Worm (Caenorhabditis elegans): ENCODE data around the gene C38H2.3.

C38H2.3 gene

ce11 chrIII:10336109-10336508, 50.3 kb downstream of the C38H2.3 start:
- TF ChIP-seq zag-1 (tag; optimal IDR thresholded peaks at IDR 0.05), result no peak
- TF ChIP-seq ceh-16 (tag; optimal IDR thresholded peaks at IDR 0.05), result no peak
- no peak for TF ChIP-seq elt-1 (tag; optimal IDR thresholded peaks at IDR 0.05)
- TF ChIP-seq ama-1 (optimal IDR thresholded peaks at IDR 0.05), result no peak
- TF ChIP-seq fos-1 (tag; optimal IDR thresholded peaks at IDR 0.05), result no peak
- no peak for TF ChIP-seq tbx-2 (tag; optimal IDR thresholded peaks at IDR 0.05)
- TF ChIP-seq lin-39 (tag; optimal IDR thresholded peaks at IDR 0.05), result no peak
- TF ChIP-seq jun-1 (tag; optimal IDR thresholded peaks at IDR 0.05), result no peak
- no peak for TF ChIP-seq elt-3 (tag; optimal IDR thresholded peaks at IDR 0.05)
- no peak for TF ChIP-seq R02D3.7 (tag; optimal IDR thresholded peaks at IDR 0.05)
- TF ChIP-seq nfya-1 (tag; optimal IDR thresholded peaks at IDR 0.05; ENCODE audit: insufficient read depth), result no peak
- no peak for TF ChIP-seq skn-1 (tag; optimal IDR thresholded peaks at IDR 0.05)
- no peak for TF ChIP-seq nhr-67 (tag; optimal IDR thresholded peaks at IDR 0.05)
- no peak for TF ChIP-seq nhr-77 (tag; optimal IDR thresholded peaks at IDR 0.05)
- TF ChIP-seq eor-1 (tag; optimal IDR thresholded peaks at IDR 0.05), result no peak
- TF ChIP-seq aly-2 (tag; optimal IDR thresholded peaks at IDR 0.05), result no peak
- TF ChIP-seq unc-62 (GFP tag; optimal IDR thresholded peaks at IDR 0.05), result no peak
- TF ChIP-seq lsy-12 (tag; optimal IDR thresholded peaks at IDR 0.05), result no peak
